Fruit fly (Drosophila melanogaster): ENCODE results near the gene CG3764.

Gene CG3764

DNA sequence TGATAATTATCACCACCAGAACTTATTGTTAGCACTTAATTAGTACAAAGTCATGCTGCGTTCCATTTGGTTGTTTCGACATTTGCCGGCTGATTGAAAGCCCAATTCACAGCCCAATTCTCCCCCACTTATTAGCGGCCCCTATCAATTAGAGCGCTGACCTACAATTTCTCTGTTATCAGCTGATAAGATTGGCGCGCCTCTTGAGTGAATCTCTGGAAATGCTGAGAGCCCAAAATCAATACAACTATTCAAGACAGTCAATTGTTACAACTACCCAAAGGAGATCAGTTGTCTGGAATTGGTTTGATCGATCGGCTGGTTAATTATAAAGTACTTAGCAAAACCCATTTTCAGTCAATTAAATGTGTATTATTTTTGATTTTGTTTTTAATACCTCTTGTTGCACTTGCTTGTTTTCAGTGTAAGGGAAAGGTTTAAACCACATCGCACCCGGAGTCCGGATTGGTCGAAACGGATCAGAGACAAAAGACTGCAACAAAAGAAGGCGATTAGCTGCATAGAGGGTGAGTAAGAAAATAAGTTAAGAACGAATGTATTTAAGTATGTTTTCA lies 27.5 kb downstream of the CG3764 start:
- TF ChIP-seq CG17801 (GFP tag; optimal IDR thresholded peaks at IDR 0.05; ENCODE audit: partially characterized antibody): no peak

DNA sequence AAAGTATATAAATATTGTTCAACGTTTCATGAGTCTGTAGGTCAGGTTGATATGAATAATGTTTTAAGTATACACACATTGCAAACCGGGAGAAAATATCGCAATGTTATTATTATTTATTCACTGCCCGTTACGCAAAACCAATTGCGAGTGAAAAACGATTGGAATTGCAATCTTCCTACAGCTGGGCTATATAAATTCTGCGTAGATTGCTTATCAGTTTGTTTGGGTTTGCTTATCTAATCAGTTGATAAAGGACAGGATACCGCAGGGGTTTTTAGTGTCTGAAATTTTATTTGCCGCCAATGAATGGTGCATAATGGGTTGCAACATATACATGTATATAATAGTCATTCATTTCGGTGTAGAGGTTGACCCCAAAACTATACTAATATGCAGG lies 28.3 kb downstream of the CG3764 start:
- no peak for TF ChIP-seq CG17801 (GFP tag; optimal IDR thresholded peaks at IDR 0.05; ENCODE audit: partially characterized antibody)

DNA sequence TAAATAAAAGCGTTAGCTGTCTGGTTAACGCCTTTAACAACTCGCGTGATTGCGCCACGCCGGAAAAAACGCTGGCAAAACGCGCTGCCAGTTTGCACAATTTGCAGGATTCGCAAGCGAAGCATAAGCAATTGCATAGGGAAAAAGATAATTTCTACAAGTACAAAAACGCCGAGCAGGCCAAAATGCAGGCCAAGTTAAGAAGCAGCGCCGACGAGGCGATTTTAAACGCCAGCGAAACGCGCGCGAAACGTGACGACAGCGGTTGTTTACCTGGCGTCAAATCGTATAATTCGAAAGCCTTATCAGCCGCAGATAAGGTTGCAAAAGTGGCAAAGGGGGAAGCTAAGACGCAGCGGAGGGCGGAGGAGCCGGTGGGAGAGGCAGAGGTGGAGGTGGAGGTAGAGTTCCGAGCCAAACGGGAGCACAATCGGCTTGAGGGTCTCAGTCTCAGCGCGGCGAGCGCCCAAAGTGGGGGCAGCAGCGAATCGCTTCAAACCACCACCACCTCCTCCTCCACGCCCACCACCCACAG lies 31.2 kb downstream of the CG3764 start:
- no peak for TF ChIP-seq CG17801 (GFP tag; optimal IDR thresholded peaks at IDR 0.05; ENCODE audit: partially characterized antibody)

DNA sequence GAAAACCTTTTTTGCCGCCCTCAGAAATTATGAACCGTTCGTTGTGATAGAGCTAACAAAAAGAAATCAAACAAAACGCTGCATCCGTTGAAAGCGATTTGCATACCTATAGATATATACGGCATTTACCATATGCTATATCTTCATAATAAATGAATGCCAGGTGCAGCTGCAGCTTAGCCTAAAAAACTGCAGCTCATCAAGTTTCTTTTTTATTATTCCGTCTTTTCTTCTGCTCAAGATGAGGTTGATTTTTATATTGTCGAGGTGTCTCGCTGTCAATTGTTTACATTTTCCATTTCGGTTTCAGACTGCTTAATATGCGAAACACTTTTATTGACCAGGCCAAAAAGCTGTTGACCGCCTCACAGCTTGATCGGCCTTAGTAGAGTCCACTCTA lies 34.0 kb downstream of the CG3764 start:
- TF ChIP-seq CG17801 (GFP tag; optimal IDR thresholded peaks at IDR 0.05; ENCODE audit: partially characterized antibody): no peak

DNA sequence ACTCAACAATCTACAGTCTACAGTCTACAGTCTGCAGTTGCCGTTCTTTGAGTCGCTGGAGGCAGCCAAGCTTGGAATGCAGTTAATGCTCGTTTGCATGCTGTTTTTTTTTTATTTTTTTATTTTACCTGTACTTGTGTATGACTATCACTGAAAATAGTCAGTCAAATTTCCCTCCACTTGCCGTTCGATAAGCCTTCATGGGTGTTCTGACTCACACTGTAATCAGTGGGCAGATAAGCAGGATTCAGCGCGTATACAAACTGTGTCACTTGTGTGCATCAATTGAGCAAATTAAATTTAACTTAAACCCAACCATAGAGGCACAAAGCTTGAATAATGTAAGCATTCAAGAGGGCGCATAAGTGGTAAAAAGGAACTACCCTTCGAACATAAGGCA lies 35.1 kb downstream of the CG3764 start:
- TF ChIP-seq CG17801 (GFP tag; optimal IDR thresholded peaks at IDR 0.05; ENCODE audit: partially characterized antibody): no peak

DNA sequence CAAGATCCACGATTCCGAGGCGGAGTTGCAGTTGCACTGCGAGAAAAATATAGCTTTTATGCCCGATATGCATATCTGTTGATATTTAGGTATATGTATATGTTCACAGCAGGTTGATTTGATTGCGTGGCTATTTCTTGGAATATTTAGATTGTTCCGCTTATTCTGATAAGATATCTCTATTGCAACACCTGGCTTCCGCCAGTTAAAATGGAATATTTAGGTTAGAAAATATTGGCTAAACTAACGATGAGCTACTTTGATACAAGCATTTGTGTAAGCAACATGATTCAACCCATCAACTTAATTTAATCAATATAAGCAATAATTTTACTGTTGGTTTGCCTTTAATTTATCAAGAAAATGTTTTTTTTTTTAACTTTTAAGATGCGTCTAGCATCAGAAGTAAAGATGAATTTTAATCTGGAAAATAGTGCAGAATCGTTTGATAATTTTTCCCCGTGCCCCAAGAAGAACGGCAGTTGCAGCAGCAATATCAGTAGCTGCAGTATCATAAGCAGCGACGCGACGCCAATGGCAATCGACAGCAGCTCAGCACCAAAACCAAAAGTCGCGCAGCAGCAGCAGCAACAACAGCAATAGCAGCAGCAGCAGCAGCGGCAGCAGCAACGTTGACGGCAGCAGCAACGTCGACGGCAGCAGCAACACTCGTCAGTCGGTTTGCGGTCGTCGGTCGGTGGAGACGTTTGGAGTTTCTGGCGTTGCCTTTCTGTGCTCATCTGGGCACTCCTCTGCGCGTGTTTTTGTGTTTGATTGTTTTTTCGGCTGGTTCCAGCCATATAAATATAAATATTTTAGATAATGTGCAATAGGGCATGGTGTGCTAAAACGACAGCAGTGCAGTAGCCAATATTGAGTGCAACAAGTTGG lies 36.5 kb downstream of the CG3764 start:
- TF ChIP-seq CG17801 (GFP tag; optimal IDR thresholded peaks at IDR 0.05; ENCODE audit: partially characterized antibody): no peak

DNA sequence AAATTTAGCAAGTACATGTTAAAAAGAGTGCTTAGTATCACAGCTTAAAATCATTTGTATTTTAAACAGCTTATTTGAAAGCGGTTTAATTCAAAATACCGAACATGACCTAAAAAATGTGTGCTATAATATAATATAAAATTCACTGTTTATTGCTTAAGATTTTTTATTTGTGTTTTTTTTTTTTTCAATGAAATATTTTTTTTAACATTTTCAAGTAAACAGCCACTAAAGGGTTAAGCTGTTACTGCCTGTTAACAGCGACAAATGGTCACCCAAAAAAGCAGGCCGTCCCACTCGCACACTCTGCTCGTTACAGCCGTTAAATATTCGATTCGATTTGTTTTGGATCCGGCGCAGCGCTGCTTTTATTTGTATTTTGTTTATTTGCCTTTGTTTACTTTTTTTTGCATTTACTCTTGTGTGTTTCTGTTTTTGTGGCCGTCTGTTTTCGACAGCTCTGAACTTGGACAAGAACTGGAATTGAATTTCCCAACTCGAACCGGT lies 37.7 kb downstream of the CG3764 start:
- no peak for TF ChIP-seq CG17801 (GFP tag; optimal IDR thresholded peaks at IDR 0.05; ENCODE audit: partially characterized antibody)

DNA sequence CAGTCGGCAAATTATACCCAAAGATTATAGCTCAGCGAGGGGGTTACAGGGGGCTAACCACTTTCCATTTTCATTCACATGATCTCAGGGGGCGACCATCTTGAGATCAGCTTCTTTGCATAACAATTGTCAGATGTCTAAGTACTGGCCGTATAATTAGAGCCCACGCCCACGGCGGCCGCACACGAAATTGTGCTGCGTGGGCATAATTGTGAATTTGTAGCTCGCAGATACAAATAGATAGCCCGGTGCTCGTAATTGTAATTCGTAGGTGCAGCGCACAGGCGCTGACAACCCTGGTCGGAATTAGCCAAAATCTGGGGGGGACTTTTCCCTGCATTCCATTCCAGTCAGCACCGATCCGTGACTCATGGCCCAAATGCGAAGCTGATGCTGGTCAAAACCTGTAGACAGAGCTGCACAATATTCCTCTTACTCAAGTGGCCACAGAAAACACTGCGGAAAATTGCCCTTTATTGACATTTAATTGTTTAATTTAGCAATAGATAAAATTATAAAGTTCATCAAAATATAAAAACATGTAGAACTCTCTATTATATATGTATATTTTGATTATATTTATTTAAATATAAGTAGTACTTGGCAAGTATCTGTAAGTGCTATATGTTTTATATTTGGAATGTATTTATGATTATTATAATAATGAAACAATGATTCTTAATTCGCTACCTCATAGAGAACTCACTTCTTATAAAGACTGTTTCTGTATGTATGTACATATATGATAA lies 40.6 kb downstream of the CG3764 start:
- no peak for TF ChIP-seq CG17801 (GFP tag; optimal IDR thresholded peaks at IDR 0.05; ENCODE audit: partially characterized antibody)

DNA sequence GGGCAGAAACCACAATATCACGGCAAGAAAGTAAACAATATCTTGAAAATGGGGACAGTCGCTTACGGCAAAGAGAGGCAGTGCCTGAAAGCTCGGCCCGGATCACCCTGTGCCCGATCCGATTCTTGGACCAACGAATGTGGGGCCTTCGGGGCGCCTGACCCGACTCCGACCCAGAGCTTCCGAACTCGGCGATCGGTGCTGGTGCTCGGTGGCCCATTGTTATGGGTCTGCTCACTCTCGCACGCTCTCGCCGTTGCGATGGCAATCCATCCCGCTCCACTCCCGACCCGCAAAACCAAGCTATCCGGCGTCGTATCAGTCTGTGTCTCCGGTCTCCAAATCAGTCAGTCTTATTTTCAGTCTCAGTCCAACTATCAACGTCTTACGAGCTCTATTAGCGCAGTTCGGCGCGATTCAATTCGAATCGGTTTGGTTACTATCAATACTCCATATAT lies 42.7 kb downstream of the CG3764 start, which contains the start of gene Exn:
Gene Exn (plus strand): TSS at position 362 of the 458 bp plus-strand sequence.
- TF ChIP-seq CG17801 (GFP tag; optimal IDR thresholded peaks at IDR 0.05; ENCODE audit: partially characterized antibody): peak; percentile 71

DNA sequence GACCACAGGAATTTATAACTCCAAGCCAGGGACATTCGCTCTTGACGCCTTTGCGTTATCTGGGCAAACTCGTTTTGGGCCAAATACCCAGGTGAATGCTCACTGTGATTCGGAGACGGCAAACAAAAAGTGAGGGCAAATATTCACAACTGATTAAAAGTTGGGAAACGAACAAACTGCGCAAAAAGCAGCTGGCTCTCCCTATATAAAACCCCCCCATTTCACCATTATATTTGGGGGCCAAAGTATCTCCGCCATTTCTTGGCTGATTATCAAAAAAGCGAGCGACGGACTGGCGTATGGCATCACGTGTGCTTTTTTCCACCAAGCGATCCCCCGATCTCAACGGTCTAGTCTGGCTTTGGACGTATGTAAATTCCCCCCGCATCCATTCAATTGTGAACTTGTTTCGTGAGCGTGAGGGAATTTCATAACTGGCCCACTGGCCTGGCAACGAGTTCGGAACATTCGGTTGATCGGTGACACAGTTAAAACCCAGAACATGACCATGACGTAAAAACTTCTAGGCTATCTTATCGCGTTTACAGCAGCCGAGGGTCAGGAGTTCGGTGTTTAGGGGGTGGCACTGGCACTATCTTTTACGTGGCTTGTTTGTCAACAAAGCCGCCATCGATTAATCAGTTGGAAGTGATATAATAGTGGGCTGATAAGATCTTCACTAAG lies 53.8 kb downstream of the CG3764 start:
- TF ChIP-seq CG17801 (GFP tag; optimal IDR thresholded peaks at IDR 0.05; ENCODE audit: partially characterized antibody): no peak

DNA sequence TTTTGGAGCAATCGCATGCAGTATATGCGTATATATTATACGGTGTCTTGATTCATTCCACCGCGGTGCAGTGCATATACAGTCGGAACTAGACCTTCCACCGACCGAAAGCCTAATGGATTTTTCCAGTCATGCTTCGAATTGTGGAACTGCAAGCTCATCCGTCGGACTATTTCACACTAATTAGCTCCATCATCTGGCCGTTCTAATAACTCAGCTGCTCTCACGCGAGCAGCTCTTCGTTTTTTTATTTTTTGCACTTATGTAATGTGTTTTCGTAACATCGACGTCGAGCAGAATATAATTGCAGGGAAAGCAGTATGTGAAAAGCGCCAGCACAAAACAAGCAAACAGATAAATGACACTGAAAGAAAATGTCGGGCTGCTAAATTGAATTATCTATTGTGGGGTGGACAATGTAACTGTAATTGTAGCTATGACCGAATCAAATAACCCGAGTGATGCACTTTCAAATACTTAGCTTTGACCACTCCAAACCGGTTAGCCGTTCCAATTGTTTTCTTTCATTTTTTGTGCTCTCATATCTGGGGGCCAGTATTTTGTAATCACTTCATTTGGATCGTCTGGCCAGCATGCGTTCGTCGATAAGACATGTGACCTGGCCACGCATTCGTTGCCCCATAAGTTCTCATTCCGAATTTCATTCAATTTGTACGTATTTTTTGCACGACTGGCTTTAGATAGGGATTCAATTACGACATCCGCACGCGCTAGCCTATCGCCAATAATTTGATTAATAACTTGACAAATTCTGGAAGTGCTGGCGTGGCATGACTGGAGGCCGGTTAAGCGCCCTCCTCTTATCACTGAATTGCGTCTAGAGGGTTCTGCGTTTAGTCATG lies 54.6 kb downstream of the CG3764 start, which contains the start of gene Cpr73D:
Gene Cpr73D (minus strand): TSS at position 156 of the 863 bp plus-strand sequence.
- TF ChIP-seq CG17801 (GFP tag; optimal IDR thresholded peaks at IDR 0.05; ENCODE audit: partially characterized antibody): no peak

DNA sequence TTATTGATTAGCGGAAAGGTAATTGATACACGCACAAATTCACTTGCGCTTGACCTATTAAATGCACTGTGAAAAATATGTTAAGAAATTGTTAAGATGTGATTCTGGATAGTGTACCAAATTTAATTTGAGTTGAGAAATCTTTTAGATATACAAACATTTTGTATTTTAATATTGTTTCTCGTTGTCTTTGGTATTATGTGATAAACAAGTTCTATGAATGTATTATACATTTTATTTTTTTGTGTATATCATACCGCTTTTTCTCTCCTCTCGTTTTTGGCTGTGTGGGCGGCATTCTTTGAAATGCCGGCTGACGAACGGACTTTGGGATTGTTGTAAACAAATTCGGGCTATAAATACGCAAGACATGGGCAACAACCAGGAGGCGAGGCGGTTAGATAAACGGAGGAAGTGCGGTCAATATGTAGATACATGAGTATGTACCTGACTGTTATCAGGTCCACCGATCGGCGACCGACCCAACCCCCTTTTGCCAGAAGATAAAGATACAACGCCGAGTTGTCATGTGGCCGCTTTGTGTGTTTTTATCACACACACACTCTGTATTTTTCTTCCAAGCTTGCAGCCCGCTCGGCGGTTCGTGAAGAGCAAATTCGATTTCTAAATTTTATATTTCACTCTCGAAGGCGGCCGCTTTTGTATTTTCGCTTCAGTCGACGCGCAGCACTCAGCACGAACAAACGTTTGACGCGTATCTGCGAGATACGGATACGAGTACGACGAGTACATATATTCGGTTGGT lies 55.4 kb downstream of the CG3764 start:
- TF ChIP-seq CG17801 (GFP tag; optimal IDR thresholded peaks at IDR 0.05; ENCODE audit: partially characterized antibody): no peak
